Worm (Caenorhabditis elegans) whole organism, L1 larva: Measurements from ENCODE around the gene clec-161.

Experiments
- C04F5.9 ChIP-seq: sonication (generic microtip); optimal IDR thresholded peaks from 2 replicates; lab custom pipeline; 2016; ENCODE audit warnings: missing genetic modification characterization, missing compliant biosample characterization
- Y116A8C.19 ChIP-seq: sonication (generic microtip); optimal IDR thresholded peaks from 2 replicates; lab custom pipeline; 2016; ENCODE audit warnings: missing compliant biosample characterization, missing genetic modification characterization, borderline replicate concordance
- blmp-1 ChIP-seq: fragments of 150-350 bp; optimal IDR thresholded peaks from 2 replicates; lab custom pipeline; 2014; ENCODE audit warnings: missing biosample characterization, missing genetic modification characterization
- ceh-63 ChIP-seq: fragments of 200-800 bp; sonication (Bioruptor generic); optimal IDR thresholded peaks from 2 replicates; lab custom pipeline; 2018; ENCODE audit warnings: mild to moderate bottlenecking, missing genetic modification characterization, missing compliant biosample characterization
- ceh-88 ChIP-seq: fragments of 200-800 bp; sonication (Bioruptor generic); IDR thresholded peaks from 2 replicates; pipeline ENCODE4 v1.3.6; 2022; ENCODE audit warnings: missing genetic modification characterization, missing compliant biosample characterization
- ceh-90 ChIP-seq: sonication (generic microtip); optimal IDR thresholded peaks from 2 replicates; lab custom pipeline; 2016; ENCODE audit warnings: missing genetic modification characterization, missing compliant biosample characterization
- ces-1 ChIP-seq: fragments of 150-350 bp; optimal IDR thresholded peaks from 2 replicates; lab custom pipeline; 2014; ENCODE audit warnings: missing biosample characterization, missing genetic modification reagents, missing genetic modification characterization
- dpl-1 ChIP-seq, 3 experiments: fragments of 150-350 bp in 2 of 3; sonication (generic microtip) in 1 of 3; optimal IDR thresholded peaks; 2 replicates each; lab custom pipeline; 2014 to 2017; ENCODE audit warnings: missing biosample characterization in 3 of 3, missing genetic modification characterization in 3 of 3, missing genetic modification reagents in 3 of 3
- efl-1 ChIP-seq, 4 experiments: fragments of 150-350 bp; optimal IDR thresholded peaks in 3 of 4; peaks in 1 of 4; 1 replicate in 1 of 4; 2 replicates in 3 of 4; lab custom pipeline; 2014; ENCODE audit warnings: missing biosample characterization in 2 of 4, missing genetic modification characterization in 2 of 4, missing genetic modification reagents in 2 of 4
- efl-3 ChIP-seq: fragments of 200-800 bp; sonication (Bioruptor generic); optimal IDR thresholded peaks from 2 replicates; lab custom pipeline; 2018; ENCODE audit warnings: mild to moderate bottlenecking, missing genetic modification characterization, missing compliant biosample characterization
- elt-2 ChIP-seq: sonication (generic microtip); optimal IDR thresholded peaks from 2 replicates; lab custom pipeline; 2016; ENCODE audit warnings: missing genetic modification characterization, mild to moderate bottlenecking, inconsistent platforms, missing compliant biosample characterization, missing genetic modification reagents
- elt-3 ChIP-seq, 6 experiments: fragments of 150-350 bp in 1 of 6; sonication (generic microtip); optimal IDR thresholded peaks; 2 replicates each; lab custom pipeline; 2017 to 2018; ENCODE audit warnings: missing biosample characterization in 6 of 6, missing genetic modification characterization in 6 of 6, inconsistent platforms in 1 of 6
- fkh-10 ChIP-seq: sonication (generic microtip); optimal IDR thresholded peaks from 2 replicates; lab custom pipeline; 2017; ENCODE audit warnings: missing biosample characterization, missing genetic modification reagents, missing genetic modification characterization
- fkh-8 ChIP-seq: sonication (generic microtip); optimal IDR thresholded peaks from 2 replicates; lab custom pipeline; 2016; ENCODE audit warnings: mild to moderate bottlenecking, missing genetic modification characterization, missing compliant biosample characterization
- fos-1 ChIP-seq: fragments of 150-350 bp; optimal IDR thresholded peaks from 2 replicates; lab custom pipeline; 2014; ENCODE audit warnings: missing biosample characterization, missing genetic modification characterization
- hlh-17 ChIP-seq: fragments of 200-800 bp; sonication (Bioruptor generic); optimal IDR thresholded peaks from 2 replicates; lab custom pipeline; 2018; ENCODE audit warnings: missing genetic modification characterization, mild to moderate bottlenecking, missing compliant biosample characterization, moderate library complexity, borderline replicate concordance
- hpl-2 ChIP-seq: fragments of 150-350 bp; optimal IDR thresholded peaks from 2 replicates; lab custom pipeline; 2014; ENCODE audit warnings: missing biosample characterization, missing genetic modification reagents, missing genetic modification characterization
- isw-1 ChIP-seq: fragments of 200-800 bp; sonication (Bioruptor generic); IDR thresholded peaks from 2 replicates; pipeline ENCODE4 v1.3.6; 2022; ENCODE audit warnings: missing genetic modification characterization, missing compliant biosample characterization
- lin-13 ChIP-seq: fragments of 150-350 bp; optimal IDR thresholded peaks from 2 replicates; lab custom pipeline; 2014; ENCODE audit warnings: missing biosample characterization, missing genetic modification reagents, missing genetic modification characterization
- lin-14 ChIP-seq: fragments of 200-800 bp; sonication (Bioruptor generic); optimal IDR thresholded peaks from 2 replicates; lab custom pipeline; 2018; ENCODE audit warnings: mild to moderate bottlenecking, missing genetic modification characterization, moderate library complexity, missing compliant biosample characterization
- lin-15B ChIP-seq: fragments of 150-350 bp; sonication (generic microtip); optimal IDR thresholded peaks from 3 replicates; lab custom pipeline; 2014; ENCODE audit warnings: missing biosample characterization, missing genetic modification characterization
- lin-39 ChIP-seq: fragments of 150-350 bp; optimal IDR thresholded peaks from 2 replicates; lab custom pipeline; 2014; ENCODE audit warnings: missing biosample characterization, missing genetic modification reagents, missing genetic modification characterization
- lir-3 ChIP-seq: sonication (generic microtip); optimal IDR thresholded peaks from 2 replicates; lab custom pipeline; 2016; ENCODE audit warnings: mild to moderate bottlenecking, missing genetic modification characterization, moderate library complexity, missing compliant biosample characterization; ENCODE audit not compliant: poor library complexity
- lsy-2 ChIP-seq, 2 experiments: fragments of 150-350 bp; optimal IDR thresholded peaks; 2 replicates each; lab custom pipeline; 2014; ENCODE audit warnings: missing biosample characterization in 2 of 2, missing genetic modification characterization in 2 of 2
- mab-9 ChIP-seq: fragments of 200-800 bp; sonication (Bioruptor generic); IDR thresholded peaks from 2 replicates; pipeline ENCODE4 v1.3.6; 2022; ENCODE audit warnings: missing genetic modification reagents, missing genetic modification characterization, missing compliant biosample characterization
- nhr-11 ChIP-seq: fragments of 150-350 bp; optimal IDR thresholded peaks from 2 replicates; lab custom pipeline; 2014; ENCODE audit warnings: missing biosample characterization, missing genetic modification characterization
- nhr-12 ChIP-seq: sonication (generic microtip); optimal IDR thresholded peaks from 2 replicates; lab custom pipeline; 2017; ENCODE audit warnings: missing biosample characterization, missing genetic modification characterization
- nhr-19 ChIP-seq: fragments of 200-800 bp; sonication (Bioruptor generic); conservative IDR thresholded peaks from 2 replicates; pipeline ENCODE4 v1.3.6; 2022; ENCODE audit warnings: missing genetic modification characterization, missing compliant biosample characterization
- nhr-20 ChIP-seq: sonication (generic microtip); optimal IDR thresholded peaks from 2 replicates; lab custom pipeline; 2016; ENCODE audit warnings: mild to moderate bottlenecking, missing genetic modification characterization, missing compliant biosample characterization
- nhr-71 ChIP-seq: sonication (generic microtip); optimal IDR thresholded peaks from 2 replicates; lab custom pipeline; 2016; ENCODE audit warnings: mild to moderate bottlenecking, missing genetic modification characterization, moderate library complexity, missing compliant biosample characterization
- nhr-77 ChIP-seq: fragments of 150-350 bp; optimal IDR thresholded peaks from 2 replicates; lab custom pipeline; 2014; ENCODE audit warnings: missing biosample characterization, missing genetic modification characterization
- nhr-84 ChIP-seq: sonication (generic microtip); optimal IDR thresholded peaks from 2 replicates; lab custom pipeline; 2017; ENCODE audit warnings: missing biosample characterization, missing genetic modification characterization
- nhr-90 ChIP-seq: sonication (generic microtip); optimal IDR thresholded peaks from 2 replicates; lab custom pipeline; 2016; ENCODE audit warnings: mild to moderate bottlenecking, missing genetic modification characterization, missing compliant biosample characterization; ENCODE audit not compliant: poor library complexity
- pag-3 ChIP-seq: sonication (generic microtip); optimal IDR thresholded peaks from 2 replicates; lab custom pipeline; 2017; ENCODE audit warnings: missing genetic modification characterization, mild to moderate bottlenecking, missing compliant biosample characterization, antibody characterized with exemption, borderline replicate concordance; ENCODE audit not compliant: insufficient read depth
- pax-3 ChIP-seq: fragments of 200-800 bp; sonication (Bioruptor generic); optimal IDR thresholded peaks from 2 replicates; lab custom pipeline; 2018; ENCODE audit warnings: mild to moderate bottlenecking, missing genetic modification characterization, moderate library complexity, missing compliant biosample characterization
- rnt-1 ChIP-seq: sonication (generic microtip); optimal IDR thresholded peaks from 2 replicates; lab custom pipeline; 2016; ENCODE audit warnings: mild to moderate bottlenecking, missing genetic modification characterization, moderate library complexity, missing compliant biosample characterization
- skn-1 ChIP-seq: fragments of 150-350 bp; optimal IDR thresholded peaks from 2 replicates; lab custom pipeline; 2014; ENCODE audit warnings: missing biosample characterization, missing genetic modification characterization
- snpc-4 ChIP-seq: fragments of 150-350 bp; optimal IDR thresholded peaks from 2 replicates; lab custom pipeline; 2014; ENCODE audit warnings: missing biosample characterization, missing genetic modification characterization
- snu-23 ChIP-seq: sonication (generic microtip); optimal IDR thresholded peaks from 2 replicates; lab custom pipeline; 2016; ENCODE audit warnings: missing genetic modification characterization, missing compliant biosample characterization
- sox-4 ChIP-seq: sonication (generic microtip); optimal IDR thresholded peaks from 2 replicates; lab custom pipeline; 2016; ENCODE audit warnings: missing genetic modification characterization, missing compliant biosample characterization
- sptf-1 ChIP-seq: fragments of 150-350 bp; optimal IDR thresholded peaks from 2 replicates; lab custom pipeline; 2014; ENCODE audit warnings: missing biosample characterization, missing genetic modification characterization
- sup-37 ChIP-seq: fragments of 200-800 bp; sonication (Bioruptor generic); optimal IDR thresholded peaks from 2 replicates; lab custom pipeline; 2018; ENCODE audit warnings: mild to moderate bottlenecking, missing genetic modification characterization, missing compliant biosample characterization
- swsn-7 ChIP-seq: sonication (generic microtip); optimal IDR thresholded peaks from 2 replicates; lab custom pipeline; 2016; ENCODE audit warnings: missing genetic modification characterization, missing compliant biosample characterization
- tlp-1 ChIP-seq: fragments of 150-350 bp; optimal IDR thresholded peaks from 2 replicates; lab custom pipeline; 2014; ENCODE audit warnings: missing biosample characterization, missing genetic modification characterization
- unc-130 ChIP-seq: fragments of 150-350 bp; optimal IDR thresholded peaks from 2 replicates; lab custom pipeline; 2017; ENCODE audit warnings: missing biosample characterization, missing genetic modification characterization, inconsistent platforms
- unc-30 ChIP-seq: sonication (generic microtip); optimal IDR thresholded peaks from 2 replicates; lab custom pipeline; 2017; ENCODE audit warnings: missing biosample characterization, missing genetic modification characterization
- unc-62 ChIP-seq: fragments of 150-350 bp; optimal IDR thresholded peaks from 2 replicates; lab custom pipeline; 2014; ENCODE audit warnings: missing biosample characterization, missing genetic modification reagents, missing genetic modification characterization
- unc-86 ChIP-seq: sonication (generic microtip); optimal IDR thresholded peaks from 2 replicates; lab custom pipeline; 2016; ENCODE audit warnings: missing genetic modification characterization, missing compliant biosample characterization
- unc-98 ChIP-seq: fragments of 200-800 bp; sonication (Bioruptor generic); IDR thresholded peaks from 2 replicates; pipeline ENCODE4 v1.3.6; 2022; ENCODE audit warnings: missing genetic modification characterization, missing compliant biosample characterization
- zag-1 ChIP-seq: fragments of 150-350 bp; optimal IDR thresholded peaks from 2 replicates; lab custom pipeline; 2014; ENCODE audit warnings: missing biosample characterization, missing genetic modification characterization
- zip-4 ChIP-seq: fragments of 200-800 bp; sonication (Bioruptor generic); optimal IDR thresholded peaks from 2 replicates; lab custom pipeline; 2018; ENCODE audit warnings: mild to moderate bottlenecking, missing genetic modification characterization, moderate library complexity, missing compliant biosample characterization
- ztf-4 ChIP-seq: fragments of 150-350 bp; optimal IDR thresholded peaks from 2 replicates; lab custom pipeline; 2014; ENCODE audit warnings: missing biosample characterization, missing genetic modification characterization

The clec-161 gene

ce11 chrIII:9629855-9630254, 21.3 kb upstream of the clec-161 start, which contains the start of gene rpac-19:
rpac-19 (minus strand) TSS chrIII:9629885.
- TF ChIP-seq elt-2 (tag; lab: Kevin White, UChicago), result peak; percentile 22
- TF ChIP-seq fos-1, result no peak
- TF ChIP-seq zag-1, result no peak
- TF ChIP-seq efl-1 (optimal IDR thresholded peaks at IDR 0.05; lab: Kevin White, UChicago), result peak; percentile 48 to 70
- peak; percentile 63 to 98 for TF ChIP-seq efl-1 (GFP tag; optimal IDR thresholded peaks at IDR 0.05 in 1 of 2; lab: Kevin White, UChicago)
- TF ChIP-seq nhr-19, result peak; percentile 42
- TF ChIP-seq tlp-1 (tag; lab: Kevin White, UChicago), result no peak
- no peak for TF ChIP-seq mab-9 (GFP tag; lab: Robert Waterston, UW)
- peak; percentile 56 for TF ChIP-seq lin-13 (GFP tag; lab: Kevin White, UChicago)
- peak; percentile 30 for TF ChIP-seq pax-3 (tag; lab: Kevin White, UChicago)
- TF ChIP-seq lsy-2 (tag; optimal IDR thresholded peaks at IDR 0.05; lab: Kevin White, UChicago), result peak; percentile 62 to 66
- TF ChIP-seq efl-3 (GFP tag; lab: Kevin White, UChicago), result no peak
- TF ChIP-seq dpl-1 (GFP tag; optimal IDR thresholded peaks at IDR 0.05; lab: Kevin White, UChicago), result peak; percentile 64 to 72 (median 72)
- TF ChIP-seq nhr-71 (tag; lab: Kevin White, UChicago), result peak; percentile 76
- TF ChIP-seq C04F5.9, result no peak
- TF ChIP-seq skn-1 (tag; lab: Kevin White, UChicago), result peak; percentile 70
- no peak for TF ChIP-seq nhr-77 (tag; lab: Kevin White, UChicago)
- no peak for TF ChIP-seq nhr-84 (tag; lab: Kevin White, UChicago)
- TF ChIP-seq fkh-10 (GFP tag; lab: Kevin White, UChicago), result no peak
- TF ChIP-seq unc-62, result no peak
- peak; percentile 31 for TF ChIP-seq zip-4 (GFP tag; lab: Kevin White, UChicago)
- peak; percentile 72 for TF ChIP-seq blmp-1 (tag; lab: Kevin White, UChicago)
- no peak for TF ChIP-seq ces-1 (GFP tag; lab: Kevin White, UChicago)
- TF ChIP-seq ceh-88 (GFP tag; lab: Robert Waterston, UW), result no peak
- TF ChIP-seq sptf-1, result no peak
- peak; percentile 41 for TF ChIP-seq lin-14 (GFP tag; lab: Kevin White, UChicago)
- TF ChIP-seq ztf-4 (tag; lab: Kevin White, UChicago), result peak; percentile 46
- TF ChIP-seq lin-39 (tag; lab: Kevin White, UChicago), result peak; percentile 4
- no peak for TF ChIP-seq ceh-63 (GFP tag; lab: Kevin White, UChicago)
- TF ChIP-seq unc-30 (tag; lab: Kevin White, UChicago), result no peak
- TF ChIP-seq nhr-12 (tag; lab: Kevin White, UChicago), result no peak
- no peak for TF ChIP-seq nhr-11
- TF ChIP-seq Y116A8C.19 (tag; lab: Kevin White, UChicago), result no peak
- no peak for TF ChIP-seq hlh-17
- peak; percentile 81 for TF ChIP-seq nhr-90 (tag; lab: Kevin White, UChicago)
- no peak for TF ChIP-seq pag-3
- no peak for TF ChIP-seq elt-3 (tag; optimal IDR thresholded peaks at IDR 0.05; lab: Kevin White, UChicago)
- peak; percentile 47 for TF ChIP-seq nhr-20 (tag; lab: Kevin White, UChicago)
- peak; percentile 2 for TF ChIP-seq fkh-8
- TF ChIP-seq sup-37 (GFP tag; lab: Kevin White, UChicago), result no peak
- peak; percentile 68 for TF ChIP-seq rnt-1 (tag; lab: Kevin White, UChicago)
- no peak for TF ChIP-seq sox-4 (tag; lab: Kevin White, UChicago)
- peak; percentile 37 for TF ChIP-seq lir-3 (tag; lab: Kevin White, UChicago)
- TF ChIP-seq unc-130 (tag; lab: Kevin White, UChicago), result peak; percentile 70
- peak; percentile 67 for TF ChIP-seq swsn-7
- TF ChIP-seq unc-98 (GFP tag; lab: Robert Waterston, UW), result no peak
- TF ChIP-seq lin-15B (tag; lab: Kevin White, UChicago), result no peak
- peak; percentile 40 for TF ChIP-seq unc-86 (tag; lab: Kevin White, UChicago)
- no peak for TF ChIP-seq hpl-2 (GFP tag; lab: Kevin White, UChicago)
- peak; percentile 26 for TF ChIP-seq ceh-90
- peak; percentile 71 for TF ChIP-seq snu-23
- peak; percentile 39 for TF ChIP-seq snpc-4 (tag; lab: Kevin White, UChicago)
- no peak for TF ChIP-seq isw-1 (GFP tag; lab: Robert Waterston, UW)
